Worm (Caenorhabditis elegans) whole organism, L1 larva: ENCODE data around the gene idpp-2.

Experiments used
- C04F5.9 ChIP-seq: sonication (generic microtip); optimal IDR thresholded peaks from 2 replicates; lab custom pipeline; 2016; ENCODE audit warnings: missing genetic modification characterization, missing compliant biosample characterization
- F16B12.6 ChIP-seq: fragments of 150-350 bp; optimal IDR thresholded peaks from 2 replicates; lab custom pipeline; 2014; ENCODE audit warnings: missing biosample characterization, missing genetic modification characterization
- aha-1 ChIP-seq: fragments of 150-350 bp; optimal IDR thresholded peaks from 2 replicates; lab custom pipeline; 2014; ENCODE audit warnings: missing biosample characterization, missing genetic modification characterization
- alr-1 ChIP-seq: fragments of 200-800 bp; sonication (Bioruptor generic); optimal IDR thresholded peaks from 2 replicates; lab custom pipeline; 2018; ENCODE audit warnings: borderline replicate concordance, mild to moderate bottlenecking, missing genetic modification characterization, missing compliant biosample characterization
- aly-2 ChIP-seq: fragments of 150-350 bp; optimal IDR thresholded peaks from 2 replicates; lab custom pipeline; 2014; ENCODE audit warnings: missing biosample characterization, missing genetic modification characterization
- ama-1 ChIP-seq: fragments of 150-350 bp; optimal IDR thresholded peaks from 2 replicates; lab custom pipeline; 2014
- ceh-63 ChIP-seq: fragments of 200-800 bp; sonication (Bioruptor generic); optimal IDR thresholded peaks from 2 replicates; lab custom pipeline; 2018; ENCODE audit warnings: mild to moderate bottlenecking, missing genetic modification characterization, missing compliant biosample characterization
- ceh-8 ChIP-seq: fragments of 200-800 bp; sonication (Bioruptor generic); optimal IDR thresholded peaks from 2 replicates; lab custom pipeline; 2018; ENCODE audit warnings: mild to moderate bottlenecking, missing genetic modification characterization, moderate library complexity, missing compliant biosample characterization
- efl-1 ChIP-seq, 4 experiments: fragments of 150-350 bp; optimal IDR thresholded peaks in 3 of 4; peaks in 1 of 4; 1 replicate in 1 of 4; 2 replicates in 3 of 4; lab custom pipeline; 2014; ENCODE audit warnings: missing biosample characterization in 2 of 4, missing genetic modification characterization in 2 of 4, missing genetic modification reagents in 2 of 4
- efl-3 ChIP-seq: fragments of 200-800 bp; sonication (Bioruptor generic); optimal IDR thresholded peaks from 2 replicates; lab custom pipeline; 2018; ENCODE audit warnings: mild to moderate bottlenecking, missing genetic modification characterization, missing compliant biosample characterization
- egl-13 ChIP-seq: sonication (generic microtip); optimal IDR thresholded peaks from 2 replicates; lab custom pipeline; 2016; ENCODE audit warnings: missing genotype, missing genetic modification reagents, missing genetic modification characterization, missing compliant biosample characterization
- ets-5 ChIP-seq: fragments of 200-800 bp; sonication (Bioruptor generic); IDR thresholded peaks from 2 replicates; pipeline ENCODE4 v1.3.6; 2022; ENCODE audit warnings: missing genetic modification characterization, missing compliant biosample characterization
- fkh-4 ChIP-seq: sonication (generic microtip); optimal IDR thresholded peaks from 2 replicates; lab custom pipeline; 2016; ENCODE audit warnings: missing compliant biosample characterization, missing genetic modification characterization, borderline replicate concordance
- grh-1 ChIP-seq: fragments of 200-800 bp; sonication (Bioruptor generic); IDR thresholded peaks from 2 replicates; pipeline ENCODE4 v1.3.6; 2022; ENCODE audit warnings: missing genetic modification reagents, missing genetic modification characterization, missing compliant biosample characterization
- hlh-4 ChIP-seq: sonication (generic microtip); optimal IDR thresholded peaks from 2 replicates; lab custom pipeline; 2016; ENCODE audit warnings: mild to moderate bottlenecking, missing genetic modification characterization, missing compliant biosample characterization
- hpl-2 ChIP-seq: fragments of 150-350 bp; optimal IDR thresholded peaks from 2 replicates; lab custom pipeline; 2014; ENCODE audit warnings: missing biosample characterization, missing genetic modification reagents, missing genetic modification characterization
- irx-1 ChIP-seq: sonication (generic microtip); optimal IDR thresholded peaks from 2 replicates; lab custom pipeline; 2016; ENCODE audit warnings: missing genetic modification characterization, missing compliant biosample characterization
- isw-1 ChIP-seq: fragments of 200-800 bp; sonication (Bioruptor generic); IDR thresholded peaks from 2 replicates; pipeline ENCODE4 v1.3.6; 2022; ENCODE audit warnings: missing genetic modification characterization, missing compliant biosample characterization
- lin-13 ChIP-seq: fragments of 150-350 bp; optimal IDR thresholded peaks from 2 replicates; lab custom pipeline; 2014; ENCODE audit warnings: missing biosample characterization, missing genetic modification reagents, missing genetic modification characterization
- lin-14 ChIP-seq: fragments of 200-800 bp; sonication (Bioruptor generic); optimal IDR thresholded peaks from 2 replicates; lab custom pipeline; 2018; ENCODE audit warnings: mild to moderate bottlenecking, missing genetic modification characterization, moderate library complexity, missing compliant biosample characterization
- lin-15B ChIP-seq: fragments of 150-350 bp; sonication (generic microtip); optimal IDR thresholded peaks from 3 replicates; lab custom pipeline; 2014; ENCODE audit warnings: missing biosample characterization, missing genetic modification characterization
- lir-3 ChIP-seq: sonication (generic microtip); optimal IDR thresholded peaks from 2 replicates; lab custom pipeline; 2016; ENCODE audit warnings: mild to moderate bottlenecking, missing genetic modification characterization, moderate library complexity, missing compliant biosample characterization; ENCODE audit not compliant: poor library complexity
- lsy-2 ChIP-seq, 2 experiments: fragments of 150-350 bp; optimal IDR thresholded peaks; 2 replicates each; lab custom pipeline; 2014; ENCODE audit warnings: missing biosample characterization in 2 of 2, missing genetic modification characterization in 2 of 2
- mab-9 ChIP-seq: fragments of 200-800 bp; sonication (Bioruptor generic); IDR thresholded peaks from 2 replicates; pipeline ENCODE4 v1.3.6; 2022; ENCODE audit warnings: missing genetic modification reagents, missing genetic modification characterization, missing compliant biosample characterization
- mef-2 ChIP-seq: fragments of 150-350 bp; optimal IDR thresholded peaks from 2 replicates; lab custom pipeline; 2014; ENCODE audit warnings: missing biosample characterization, missing genetic modification characterization
- mep-1 ChIP-seq: fragments of 150-350 bp; optimal IDR thresholded peaks from 2 replicates; lab custom pipeline; 2014; ENCODE audit warnings: missing biosample characterization, missing genetic modification characterization
- nhr-12 ChIP-seq: sonication (generic microtip); optimal IDR thresholded peaks from 2 replicates; lab custom pipeline; 2017; ENCODE audit warnings: missing biosample characterization, missing genetic modification characterization
- nhr-19 ChIP-seq: fragments of 200-800 bp; sonication (Bioruptor generic); conservative IDR thresholded peaks from 2 replicates; pipeline ENCODE4 v1.3.6; 2022; ENCODE audit warnings: missing genetic modification characterization, missing compliant biosample characterization
- nhr-20 ChIP-seq: sonication (generic microtip); optimal IDR thresholded peaks from 2 replicates; lab custom pipeline; 2016; ENCODE audit warnings: mild to moderate bottlenecking, missing genetic modification characterization, missing compliant biosample characterization
- nhr-28 ChIP-seq: fragments of 150-350 bp; optimal IDR thresholded peaks from 2 replicates; lab custom pipeline; 2014; ENCODE audit warnings: missing biosample characterization, missing genetic modification characterization
- nhr-47 ChIP-seq: sonication (generic microtip); optimal IDR thresholded peaks from 2 replicates; lab custom pipeline; 2016; ENCODE audit warnings: mild to moderate bottlenecking, missing genetic modification characterization, moderate library complexity, missing compliant biosample characterization
- nhr-77 ChIP-seq: fragments of 150-350 bp; optimal IDR thresholded peaks from 2 replicates; lab custom pipeline; 2014; ENCODE audit warnings: missing biosample characterization, missing genetic modification characterization
- nhr-84 ChIP-seq: sonication (generic microtip); optimal IDR thresholded peaks from 2 replicates; lab custom pipeline; 2017; ENCODE audit warnings: missing biosample characterization, missing genetic modification characterization
- nhr-90 ChIP-seq: sonication (generic microtip); optimal IDR thresholded peaks from 2 replicates; lab custom pipeline; 2016; ENCODE audit warnings: mild to moderate bottlenecking, missing genetic modification characterization, missing compliant biosample characterization; ENCODE audit not compliant: poor library complexity
- pag-3 ChIP-seq: sonication (generic microtip); optimal IDR thresholded peaks from 2 replicates; lab custom pipeline; 2017; ENCODE audit warnings: missing genetic modification characterization, mild to moderate bottlenecking, missing compliant biosample characterization, antibody characterized with exemption, borderline replicate concordance; ENCODE audit not compliant: insufficient read depth
- pqm-1 ChIP-seq: sonication (generic microtip); optimal IDR thresholded peaks from 3 replicates; lab custom pipeline; 2017; ENCODE audit warnings: missing biosample characterization, missing genetic modification characterization
- rnt-1 ChIP-seq: sonication (generic microtip); optimal IDR thresholded peaks from 2 replicates; lab custom pipeline; 2016; ENCODE audit warnings: mild to moderate bottlenecking, missing genetic modification characterization, moderate library complexity, missing compliant biosample characterization
- skn-1 ChIP-seq: fragments of 150-350 bp; optimal IDR thresholded peaks from 2 replicates; lab custom pipeline; 2014; ENCODE audit warnings: missing biosample characterization, missing genetic modification characterization
- snpc-4 ChIP-seq: fragments of 150-350 bp; optimal IDR thresholded peaks from 2 replicates; lab custom pipeline; 2014; ENCODE audit warnings: missing biosample characterization, missing genetic modification characterization
- snu-23 ChIP-seq: sonication (generic microtip); optimal IDR thresholded peaks from 2 replicates; lab custom pipeline; 2016; ENCODE audit warnings: missing genetic modification characterization, missing compliant biosample characterization
- sptf-1 ChIP-seq: fragments of 150-350 bp; optimal IDR thresholded peaks from 2 replicates; lab custom pipeline; 2014; ENCODE audit warnings: missing biosample characterization, missing genetic modification characterization
- tlp-1 ChIP-seq: fragments of 150-350 bp; optimal IDR thresholded peaks from 2 replicates; lab custom pipeline; 2014; ENCODE audit warnings: missing biosample characterization, missing genetic modification characterization
- unc-130 ChIP-seq: fragments of 150-350 bp; optimal IDR thresholded peaks from 2 replicates; lab custom pipeline; 2017; ENCODE audit warnings: missing biosample characterization, missing genetic modification characterization, inconsistent platforms
- unc-86 ChIP-seq: sonication (generic microtip); optimal IDR thresholded peaks from 2 replicates; lab custom pipeline; 2016; ENCODE audit warnings: missing genetic modification characterization, missing compliant biosample characterization
- unc-98 ChIP-seq: fragments of 200-800 bp; sonication (Bioruptor generic); IDR thresholded peaks from 2 replicates; pipeline ENCODE4 v1.3.6; 2022; ENCODE audit warnings: missing genetic modification characterization, missing compliant biosample characterization
- vab-15 ChIP-seq: sonication (generic microtip); optimal IDR thresholded peaks from 2 replicates; lab custom pipeline; 2017; ENCODE audit warnings: missing genotype, mild to moderate bottlenecking, missing genetic modification characterization, missing compliant biosample characterization
- xbp-1 ChIP-seq: sonication (generic microtip); optimal IDR thresholded peaks from 2 replicates; lab custom pipeline; 2016; ENCODE audit warnings: missing genetic modification characterization, missing compliant biosample characterization
- ztf-4 ChIP-seq: fragments of 150-350 bp; optimal IDR thresholded peaks from 2 replicates; lab custom pipeline; 2014; ENCODE audit warnings: missing biosample characterization, missing genetic modification characterization

idpp-2 gene

ce11 chrV:1335-1734 is at the start of gene idpp-2:
idpp-2 (plus strand) TSS chrV:1635.
- TF ChIP-seq alr-1 (tag; lab: Kevin White, UChicago) = no peak
- TF ChIP-seq hlh-4 (tag; lab: Kevin White, UChicago) = no peak
- TF ChIP-seq ama-1 (lab: Kevin White, UChicago) = no peak
- TF ChIP-seq mab-9 (GFP tag; lab: Robert Waterston, UW) = no peak
- no peak for TF ChIP-seq rnt-1 (tag; lab: Kevin White, UChicago)
- TF ChIP-seq ets-5 (GFP tag; lab: Robert Waterston, UW) = no peak
- no peak for TF ChIP-seq lin-15B (tag; lab: Kevin White, UChicago)
- TF ChIP-seq sptf-1 (tag; lab: Kevin White, UChicago) = no peak
- TF ChIP-seq snpc-4 (tag; lab: Kevin White, UChicago) = no peak
- no peak for TF ChIP-seq unc-86 (tag; lab: Kevin White, UChicago)
- TF ChIP-seq skn-1 (tag; lab: Kevin White, UChicago) = no peak
- no peak for TF ChIP-seq lin-13 (GFP tag; lab: Kevin White, UChicago)
- no peak for TF ChIP-seq efl-3 (GFP tag; lab: Kevin White, UChicago)
- no peak for TF ChIP-seq F16B12.6 (tag; lab: Kevin White, UChicago)

- TF ChIP-seq lin-15B (tag; lab: Kevin White, UChicago) (no peak), C04F5.9 (tag; lab: Kevin White, UChicago) (no peak), nhr-19 (no peak), nhr-20 (tag; lab: Kevin White, UChicago) (no peak), unc-130 (tag; lab: Kevin White, UChicago) (no peak), irx-1 (tag; lab: Kevin White, UChicago) (no peak), hpl-2 (GFP tag; lab: Kevin White, UChicago) (no peak), nhr-90 (no peak), nhr-84 (tag; lab: Kevin White, UChicago) (no peak), vab-15 (tag; lab: Kevin White, UChicago) (no peak), mef-2 (no peak), pqm-1 (no peak), tlp-1 (tag; lab: Kevin White, UChicago) (no peak), ceh-63 (GFP tag; lab: Kevin White, UChicago) (no peak), unc-98 (GFP tag; lab: Robert Waterston, UW) (no peak), pag-3 (no peak), mep-1 (no peak)
- TF ChIP-seq, all 84 proteins: peak for 0
Measured at ce11 chrV:6271-6670, 4.8 kb downstream of the idpp-2 start.

ce11 chrV:7778-8445 is 6.5 kb downstream of the idpp-2 start, which contains the start of gene ife-3:
ife-3 (minus strand) TSS chrV:7828.
- TF ChIP-seq egl-13 (tag; lab: Kevin White, UChicago) (no peak), skn-1 (tag; lab: Kevin White, UChicago) (peak; percentile 47), lir-3 (tag; lab: Kevin White, UChicago) (no peak), isw-1 (0 out of 2 replicates have a peak, but pooled peaks have one; percentile 1), nhr-47 (no peak), mep-1 (peak; percentile 18), efl-1 (optimal IDR thresholded peaks at IDR 0.05; lab: Kevin White, UChicago) (peak; percentile 76 to 92), efl-1 (GFP tag; optimal IDR thresholded peaks at IDR 0.05 in 1 of 2; lab: Kevin White, UChicago) (peak; percentile 90 to 99), pag-3 (no peak), sptf-1 (tag; lab: Kevin White, UChicago) (no peak), lsy-2 (tag; optimal IDR thresholded peaks at IDR 0.05; lab: Kevin White, UChicago) (peak; percentile 96 to 98), irx-1 (tag; lab: Kevin White, UChicago) (no peak), unc-130 (tag; lab: Kevin White, UChicago) (peak; percentile 66), ztf-4 (tag; lab: Kevin White, UChicago) (no peak), nhr-77 (tag; lab: Kevin White, UChicago) (peak; percentile 6), xbp-1 (tag; lab: Kevin White, UChicago) (peak; percentile 30), grh-1 (GFP tag; lab: Robert Waterston, UW) (no peak), rnt-1 (tag; lab: Kevin White, UChicago) (peak; percentile 50), ceh-8 (GFP tag; lab: Kevin White, UChicago) (no peak), efl-3 (GFP tag; lab: Kevin White, UChicago) (no peak), nhr-12 (tag; lab: Kevin White, UChicago) (no peak), aly-2 (tag; lab: Kevin White, UChicago) (no peak), nhr-84 (tag; lab: Kevin White, UChicago) (no peak), nhr-20 (tag; lab: Kevin White, UChicago) (peak; percentile 38), snu-23 (GFP tag; lab: Kevin White, UChicago) (peak; percentile 42), fkh-4 (no peak), lin-14 (GFP tag; lab: Kevin White, UChicago) (no peak), aha-1 (tag; lab: Kevin White, UChicago) (no peak), nhr-28 (tag; lab: Kevin White, UChicago) (no peak)
